Worm (Caenorhabditis elegans) whole organism, L4 larva: ENCODE measurements around the gene srsx-2.

Experiments used
- F49E8.2 ChIP-seq: sonication (generic microtip); optimal IDR thresholded peaks from 2 replicates; lab custom pipeline; 2016; ENCODE audit warnings: missing compliant biosample characterization, mild to moderate bottlenecking, missing genetic modification characterization, borderline replicate concordance
- T26A8.4 ChIP-seq: fragments of 200-800 bp; sonication (Bioruptor generic); IDR thresholded peaks from 2 replicates; pipeline ENCODE4 v1.3.6; 2022; ENCODE audit warnings: missing genetic modification characterization, missing compliant biosample characterization
- Y105C5A.15 ChIP-seq: fragments of 200-800 bp; sonication (Bioruptor generic); IDR thresholded peaks from 2 replicates; pipeline ENCODE4 v1.3.6; 2022; ENCODE audit warnings: missing genetic modification characterization, missing compliant biosample characterization
- ZK546.5 ChIP-seq, 2 experiments: sonication (generic microtip); optimal IDR thresholded peaks; 2 replicates each; lab custom pipeline; 2017; ENCODE audit warnings: missing biosample characterization in 2 of 2, missing genetic modification characterization in 2 of 2
- aha-1 ChIP-seq: fragments of 150-350 bp; peaks from one replicate; lab custom pipeline; 2014; ENCODE audit warnings: missing biosample characterization, missing genetic modification characterization
- aly-2 ChIP-seq: sonication (generic microtip); optimal IDR thresholded peaks from 2 replicates; lab custom pipeline; 2018; ENCODE audit warnings: missing biosample characterization, missing genetic modification characterization
- ceh-20 ChIP-seq: fragments of 200-800 bp; sonication (Bioruptor generic); IDR thresholded peaks from 2 replicates; pipeline ENCODE4 v1.3.6; 2022; ENCODE audit warnings: missing genetic modification reagents, missing genetic modification characterization, missing compliant biosample characterization
- ceh-28 ChIP-seq: fragments of 150-350 bp; optimal IDR thresholded peaks from 2 replicates; lab custom pipeline; 2014; ENCODE audit warnings: missing biosample characterization, missing genetic modification reagents, missing genetic modification characterization
- ceh-44 ChIP-seq: fragments of 200-800 bp; sonication (Bioruptor generic); IDR thresholded peaks from 2 replicates; pipeline ENCODE4 v1.3.6; 2022; ENCODE audit warnings: missing genetic modification reagents, missing genetic modification characterization, missing compliant biosample characterization
- ceh-62 ChIP-seq: sonication (generic microtip); optimal IDR thresholded peaks from 2 replicates; lab custom pipeline; 2017; ENCODE audit warnings: missing biosample characterization, missing genetic modification characterization
- dmd-6 ChIP-seq: fragments of 200-800 bp; sonication (Bioruptor generic); IDR thresholded peaks from 2 replicates; pipeline ENCODE4 v1.3.6; 2022; ENCODE audit warnings: missing genetic modification reagents, missing genetic modification characterization, missing compliant biosample characterization
- dmd-8 ChIP-seq: fragments of 200-800 bp; sonication (Bioruptor generic); IDR thresholded peaks from 2 replicates; pipeline ENCODE4 v1.3.6; 2022; ENCODE audit warnings: missing genetic modification characterization, missing compliant biosample characterization
- duxl-1 ChIP-seq: sonication (generic microtip); optimal IDR thresholded peaks from 2 replicates; lab custom pipeline; 2016; ENCODE audit warnings: mild to moderate bottlenecking, missing genetic modification characterization, moderate library complexity, missing compliant biosample characterization; ENCODE audit not compliant: poor library complexity
- egl-43 ChIP-seq: fragments of 200-800 bp; sonication (Bioruptor generic); IDR thresholded peaks from 2 replicates; pipeline ENCODE4 v1.3.6; 2022; ENCODE audit warnings: missing genetic modification reagents, missing genetic modification characterization, missing compliant biosample characterization
- hlh-30 ChIP-seq: sonication (generic microtip); optimal IDR thresholded peaks from 2 replicates; lab custom pipeline; 2017; ENCODE audit warnings: antibody characterized with exemption, mild to moderate bottlenecking, missing genetic modification characterization, missing compliant biosample characterization; ENCODE audit not compliant: insufficient read depth
- lin-39 ChIP-seq: fragments of 150-350 bp; optimal IDR thresholded peaks from 2 replicates; lab custom pipeline; 2014; ENCODE audit warnings: missing biosample characterization, missing genetic modification reagents, missing genetic modification characterization
- madf-5 ChIP-seq, 2 experiments: fragments of 200-800 bp; sonication (Bioruptor generic); IDR thresholded peaks; 2 replicates each; pipeline ENCODE4 v1.3.6; 2022; ENCODE audit warnings: missing compliant biosample characterization in 2 of 2, missing genetic modification characterization in 2 of 2
- mdl-1 ChIP-seq, 2 experiments: fragments of 150-350 bp in 1 of 2; sonication (generic microtip) in 1 of 2; optimal IDR thresholded peaks; 2 replicates each; lab custom pipeline; 2014 to 2017; ENCODE audit warnings: missing biosample characterization in 2 of 2, missing genetic modification characterization in 2 of 2
- mes-2 ChIP-seq: sonication (generic microtip); optimal IDR thresholded peaks from 2 replicates; lab custom pipeline; 2016; ENCODE audit warnings: missing genotype, mild to moderate bottlenecking, missing genetic modification characterization, missing compliant biosample characterization; ENCODE audit not compliant: poor library complexity, severe bottlenecking
- nhr-10 ChIP-seq: fragments of 150-350 bp; optimal IDR thresholded peaks from 2 replicates; lab custom pipeline; 2014; ENCODE audit warnings: missing biosample characterization, missing genetic modification characterization
- nhr-111 ChIP-seq: fragments of 200-800 bp; sonication (Bioruptor generic); optimal IDR thresholded peaks from 2 replicates; lab custom pipeline; 2018; ENCODE audit warnings: mild to moderate bottlenecking, missing genetic modification characterization, missing compliant biosample characterization
- nhr-41 ChIP-seq: fragments of 200-800 bp; sonication (Bioruptor generic); IDR thresholded peaks from 2 replicates; pipeline ENCODE4 v1.3.6; 2022; ENCODE audit warnings: missing genetic modification reagents, missing genetic modification characterization, missing compliant biosample characterization
- nhr-48 ChIP-seq: sonication (generic microtip); optimal IDR thresholded peaks from 2 replicates; lab custom pipeline; 2016; ENCODE audit warnings: mild to moderate bottlenecking, missing genetic modification characterization, missing compliant biosample characterization
- pha-4 ChIP-seq, 2 experiments: fragments of 150-350 bp in 1 of 2; fragments of 200-800 bp in 1 of 2; sonication (Bioruptor generic) in 1 of 2; IDR thresholded peaks in 1 of 2; optimal IDR thresholded peaks in 1 of 2; 2 replicates each; pipeline versions ENCODE4 v1.3.6 to Lab custom; 2014 to 2022; ENCODE audit warnings: missing genetic modification characterization in 2 of 2, missing genetic modification reagents in 2 of 2, missing biosample characterization in 1 of 2, missing compliant biosample characterization in 1 of 2
- php-3 ChIP-seq: fragments of 200-800 bp; sonication (Bioruptor generic); IDR thresholded peaks from 2 replicates; pipeline ENCODE4 v1.3.6; 2022; ENCODE audit warnings: missing genetic modification reagents, missing genetic modification characterization, missing compliant biosample characterization
- sdz-12 ChIP-seq: fragments of 200-800 bp; sonication (Bioruptor generic); optimal IDR thresholded peaks from 2 replicates; lab custom pipeline; 2018; ENCODE audit warnings: mild to moderate bottlenecking, missing genetic modification characterization, missing compliant biosample characterization
- set-16 ChIP-seq: fragments of 200-800 bp; sonication (Bioruptor generic); IDR thresholded peaks from 2 replicates; pipeline ENCODE4 v1.3.6; 2022; ENCODE audit warnings: missing genetic modification reagents, missing genetic modification characterization, missing compliant biosample characterization
- snpc-1.2 ChIP-seq: fragments of 200-800 bp; sonication (Bioruptor generic); IDR thresholded peaks from 2 replicates; pipeline ENCODE4 v1.3.6; 2022; ENCODE audit warnings: missing genetic modification reagents, missing genetic modification characterization, missing compliant biosample characterization
- snpc-4 ChIP-seq: fragments of 150-350 bp; optimal IDR thresholded peaks from 2 replicates; lab custom pipeline; 2014; ENCODE audit warnings: missing biosample characterization, missing genetic modification characterization
- tag-97 ChIP-seq: fragments of 200-800 bp; sonication (Bioruptor generic); IDR thresholded peaks from 2 replicates; pipeline ENCODE4 v1.3.6; 2022; ENCODE audit warnings: missing genetic modification characterization, missing compliant biosample characterization
- tra-1 ChIP-seq: fragments of 200-800 bp; sonication (Bioruptor generic); IDR thresholded peaks from 2 replicates; pipeline ENCODE4 v1.3.6; 2022; ENCODE audit warnings: missing genetic modification reagents, missing genetic modification characterization, missing compliant biosample characterization
- unc-130 ChIP-seq: sonication (generic microtip); optimal IDR thresholded peaks from 2 replicates; lab custom pipeline; 2016; ENCODE audit warnings: missing genetic modification reagents, missing genetic modification characterization, missing compliant biosample characterization
- unc-62 ChIP-seq, 3 experiments: fragments of 150-350 bp in 1 of 3; sonication (generic microtip); optimal IDR thresholded peaks in 2 of 3; peaks in 1 of 3; 1 replicate in 1 of 3; 2 replicates in 2 of 3; lab custom pipeline; 2014 to 2017; ENCODE audit warnings: missing biosample characterization in 3 of 3, missing genetic modification characterization in 3 of 3, missing genetic modification reagents in 3 of 3, missing genotype in 1 of 3
- zip-11 ChIP-seq: fragments of 200-800 bp; sonication (Bioruptor generic); IDR thresholded peaks from 2 replicates; pipeline ENCODE4 v1.3.6; 2022; ENCODE audit warnings: missing genetic modification characterization, missing compliant biosample characterization

The srsx-2 gene

ce11 chrV:17438317-17438716 is at the start of gene srsx-2:
srsx-2 (minus strand) TSS chrV:17438417.
- TF ChIP-seq tag-97 (GFP tag; lab: Robert Waterston, UW), result no peak
- no peak for TF ChIP-seq tra-1 (GFP tag; lab: Robert Waterston, UW)
- no peak for TF ChIP-seq ceh-44 (GFP tag; lab: Robert Waterston, UW)
- TF ChIP-seq aly-2 (tag; lab: Kevin White, UChicago), result no peak
- no peak for TF ChIP-seq snpc-1.2
- no peak for TF ChIP-seq lin-39 (tag; lab: Kevin White, UChicago)
- TF ChIP-seq nhr-41, result no peak
- no peak for TF ChIP-seq T26A8.4 (GFP tag; lab: Robert Waterston, UW)
- no peak for TF ChIP-seq duxl-1 (tag; lab: Kevin White, UChicago)
- TF ChIP-seq sdz-12, result no peak
- TF ChIP-seq ZK546.5 (tag; optimal IDR thresholded peaks at IDR 0.05; lab: Kevin White, UChicago), result no peak
- TF ChIP-seq ceh-28 (tag; lab: Kevin White, UChicago), result no peak
- TF ChIP-seq dmd-6 (GFP tag; lab: Robert Waterston, UW), result no peak

ce11 chrV:17486034-17486433 is 47.8 kb upstream of the srsx-2 start, which contains the start of gene scl-24:
scl-24 (plus strand) TSS chrV:17486334.
- TF ChIP-seq aha-1 (tag; lab: Kevin White, UChicago) (peak; percentile 8), set-16 (GFP tag; lab: Robert Waterston, UW) (no peak), dmd-8 (GFP tag; lab: Robert Waterston, UW) (no peak)

- TF ChIP-seq ceh-62 (tag; lab: Kevin White, UChicago), result no peak
- no peak for TF ChIP-seq F49E8.2
Measured at ce11 chrV:17485078-17485477, 46.9 kb upstream of the srsx-2 start, which contains the start of gene srh-111. srh-111 (minus strand) TSS chrV:17485178.

ce11 chrV:17476490-17476889 is 38.3 kb upstream of the srsx-2 start, which contains the start of gene srbc-61:
srbc-61 (plus strand) TSS chrV:17476790.
- TF ChIP-seq madf-5 (GFP tag; IDR thresholded peaks at IDR 0.05; lab: Robert Waterston, UW) (no peak), php-3 (GFP tag; lab: Robert Waterston, UW) (no peak), hlh-30 (tag; lab: Kevin White, UChicago) (no peak), mes-2 (tag; lab: Kevin White, UChicago) (no peak), zip-11 (GFP tag; lab: Robert Waterston, UW) (no peak), Y105C5A.15 (no peak), egl-43 (GFP tag; lab: Robert Waterston, UW) (no peak), nhr-48 (tag; lab: Kevin White, UChicago) (no peak), pha-4 (GFP tag; IDR thresholded peaks at IDR 0.05; lab: Robert Waterston, UW) (no peak), pha-4 (tag; optimal IDR thresholded peaks at IDR 0.05; lab: Kevin White, UChicago) (no peak), nhr-111 (GFP tag; lab: Kevin White, UChicago) (no peak), unc-62 (GFP tag; optimal IDR thresholded peaks at IDR 0.05 in 1 of 2; lab: Kevin White, UChicago) (no peak), unc-62 (tag; optimal IDR thresholded peaks at IDR 0.05; lab: Kevin White, UChicago) (no peak), ceh-20 (GFP tag; lab: Robert Waterston, UW) (no peak), ceh-62 (tag; lab: Kevin White, UChicago) (no peak), ZK546.5 (tag; optimal IDR thresholded peaks at IDR 0.05; lab: Kevin White, UChicago) (no peak), unc-130 (GFP tag; lab: Kevin White, UChicago) (no peak), mdl-1 (tag; optimal IDR thresholded peaks at IDR 0.05; lab: Kevin White, UChicago) (no peak), snpc-4 (tag; lab: Kevin White, UChicago) (no peak), nhr-10 (tag; lab: Kevin White, UChicago) (no peak)
- TF ChIP-seq, all 104 proteins: peak for 0
